Worm (Caenorhabditis elegans): ENCODE measurements around the gene pha-4.

ce11 chrV:20757255-20757654 is 4.4 kb downstream of the pha-4 start:
- TF ChIP-seq nhr-21 (tag; optimal IDR thresholded peaks at IDR 0.05) (no peak), lin-13 (GFP tag; optimal IDR thresholded peaks at IDR 0.05) (no peak), nhr-11 (tag; optimal IDR thresholded peaks at IDR 0.05) (no peak), elt-1 (tag; optimal IDR thresholded peaks at IDR 0.05) (no peak), skn-1 (tag; optimal IDR thresholded peaks at IDR 0.05) (no peak), mab-5 (tag; optimal IDR thresholded peaks at IDR 0.05) (no peak), R02D3.7 (tag; optimal IDR thresholded peaks at IDR 0.05) (no peak), nhr-12 (tag; optimal IDR thresholded peaks at IDR 0.05) (no peak), unc-39 (tag; optimal IDR thresholded peaks at IDR 0.05) (no peak), crh-2 (tag; optimal IDR thresholded peaks at IDR 0.05) (no peak)

Data from whole organism, L2 larva.